Fruit fly (Drosophila melanogaster): ENCODE data around the gene aop.

The aop gene

DNA sequence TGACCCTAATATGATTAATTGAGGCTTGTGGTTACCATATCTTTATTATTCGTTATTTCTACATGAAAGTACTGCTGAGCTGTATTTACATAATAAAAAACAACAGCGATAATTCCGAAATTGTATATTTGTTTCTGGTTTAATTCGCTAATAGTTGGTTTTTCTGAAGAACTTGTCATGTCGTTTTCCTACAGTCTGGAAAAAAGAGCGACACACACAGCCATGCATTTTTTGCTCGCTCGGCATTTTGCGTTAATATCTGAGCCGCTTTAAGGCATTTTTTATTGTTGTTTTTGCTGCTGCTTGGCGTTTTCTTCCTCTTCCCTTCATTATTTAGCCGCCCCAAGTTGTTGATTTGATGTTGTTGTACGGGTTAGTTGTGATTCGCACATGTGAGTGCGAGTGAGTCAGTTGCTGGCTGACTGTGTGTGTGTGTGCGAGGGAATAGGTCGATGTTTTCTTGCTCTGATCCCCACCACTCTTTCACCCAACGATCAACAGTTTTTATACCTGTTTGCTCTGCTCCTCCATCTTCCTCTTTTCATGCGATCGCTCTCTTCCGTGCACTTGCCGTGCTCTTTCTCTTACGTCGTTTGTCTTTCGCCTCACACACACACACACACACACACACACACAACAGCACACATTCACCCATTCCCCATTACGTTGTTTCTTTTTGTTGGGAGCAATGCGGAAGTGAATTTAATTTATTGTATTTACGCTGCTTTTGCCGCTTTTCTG lies 3.3 kb downstream of the aop start:
- TF ChIP-seq CG17801 (GFP tag; optimal IDR thresholded peaks at IDR 0.05; ENCODE audit: partially characterized antibody), result peak; percentile 36

DNA sequence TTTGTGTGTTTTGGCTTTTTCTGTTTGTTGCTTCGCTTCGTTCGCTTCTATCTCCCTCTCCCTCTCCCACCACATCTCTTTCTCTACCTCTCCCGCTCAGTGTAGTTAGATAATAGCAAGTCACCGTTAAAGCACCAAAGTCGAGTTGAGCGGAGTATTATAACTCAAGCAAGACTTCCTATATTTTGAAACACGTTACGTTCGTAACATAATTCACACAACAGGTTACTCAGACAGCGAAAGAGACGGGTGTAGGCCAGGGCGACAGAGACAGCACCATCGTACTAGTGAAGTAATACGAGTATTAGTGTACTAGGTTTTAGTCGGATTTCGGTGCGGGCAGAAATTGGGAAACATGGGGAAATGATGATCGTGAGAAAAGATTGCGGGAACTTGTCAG lies 5.0 kb downstream of the aop start:
- no peak for TF ChIP-seq CG17801 (GFP tag; optimal IDR thresholded peaks at IDR 0.05; ENCODE audit: partially characterized antibody)

DNA sequence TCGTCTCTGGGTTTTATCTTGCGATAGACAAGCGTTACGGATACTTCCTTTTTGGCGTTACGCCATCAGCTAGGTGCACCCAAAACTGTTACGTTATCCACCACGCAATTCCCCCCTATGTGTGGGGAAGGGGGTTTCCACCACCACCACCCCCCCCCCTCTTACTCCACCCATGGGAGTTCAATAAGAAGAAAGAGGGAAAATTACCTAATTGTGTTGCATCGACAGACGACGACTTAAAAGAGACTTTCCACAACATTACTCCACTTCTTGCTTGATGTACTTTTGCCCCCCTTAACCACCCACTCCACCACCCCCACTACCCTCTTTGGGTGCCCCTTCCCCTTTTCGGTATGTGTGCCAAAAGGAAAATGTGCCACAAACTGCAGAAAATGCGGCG lies 5.4 kb downstream of the aop start:
- TF ChIP-seq CG17801 (GFP tag; optimal IDR thresholded peaks at IDR 0.05; ENCODE audit: partially characterized antibody), result no peak

DNA sequence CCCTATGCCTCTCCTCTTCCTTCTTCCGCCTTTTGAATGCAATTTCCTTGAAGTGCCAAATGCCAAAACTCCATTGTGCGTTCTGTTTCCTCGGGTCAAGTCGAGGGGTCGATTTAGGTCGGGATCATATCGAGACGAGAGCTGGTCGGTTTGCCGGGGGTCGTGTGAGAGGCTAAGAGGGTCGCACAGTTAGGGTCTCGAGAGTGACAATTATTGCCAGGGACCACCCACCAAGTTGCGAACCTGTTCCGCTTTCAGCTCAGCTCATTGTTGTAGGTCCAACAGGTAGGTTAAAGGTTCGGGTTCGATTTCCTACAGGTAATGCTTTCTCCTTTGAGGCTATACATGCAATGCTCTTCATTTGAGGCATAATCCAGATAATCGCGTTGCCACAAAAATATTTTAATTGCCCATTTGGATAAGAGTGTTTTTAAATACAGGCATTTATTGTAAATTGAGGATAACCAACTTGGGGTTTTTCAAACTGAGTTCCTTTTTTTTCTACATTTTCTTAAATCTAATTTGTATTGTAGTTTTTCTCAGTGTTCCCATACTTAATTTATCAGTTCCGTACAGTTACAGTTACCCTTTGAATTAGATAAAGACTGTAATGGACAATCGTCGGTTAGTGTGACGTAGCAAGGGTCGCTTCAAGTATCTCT lies 6.0 kb downstream of the aop start:
- TF ChIP-seq CG17801 (GFP tag; optimal IDR thresholded peaks at IDR 0.05; ENCODE audit: partially characterized antibody), result no peak

DNA sequence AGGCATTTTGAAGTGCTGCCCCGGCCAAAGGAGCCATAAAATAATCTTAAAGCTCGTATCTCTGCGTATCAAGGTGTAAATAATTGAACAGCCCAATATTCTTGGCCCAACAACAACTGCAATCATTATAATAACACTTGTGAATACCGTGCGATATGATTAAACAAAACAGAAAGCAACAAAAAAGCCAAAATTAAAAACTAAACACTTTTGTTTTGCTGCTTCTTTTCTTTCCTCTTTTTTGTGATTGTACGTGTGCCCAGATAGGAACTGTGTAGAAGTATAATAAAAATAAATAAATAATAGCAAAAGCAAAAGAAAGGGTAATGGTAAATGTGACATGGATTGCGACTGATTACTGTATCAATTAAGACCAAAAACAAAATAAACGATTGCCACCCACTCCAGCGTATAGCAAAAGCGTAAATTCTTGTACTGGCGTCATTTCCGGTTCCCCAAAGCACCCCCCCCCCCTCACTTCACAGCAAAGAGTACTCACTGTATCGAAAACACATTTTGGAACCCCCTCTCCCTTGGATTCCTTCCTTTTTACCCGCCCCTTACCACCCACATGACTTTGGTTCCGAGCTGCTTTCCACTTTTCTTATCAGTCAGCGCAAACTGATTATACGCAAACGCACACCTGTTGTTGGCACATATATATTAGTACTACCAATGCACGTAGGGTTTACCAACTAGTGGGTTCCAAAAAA lies 7.0 kb downstream of the aop start:
- peak; percentile 56 for TF ChIP-seq CG17801 (GFP tag; optimal IDR thresholded peaks at IDR 0.05; ENCODE audit: partially characterized antibody)

DNA sequence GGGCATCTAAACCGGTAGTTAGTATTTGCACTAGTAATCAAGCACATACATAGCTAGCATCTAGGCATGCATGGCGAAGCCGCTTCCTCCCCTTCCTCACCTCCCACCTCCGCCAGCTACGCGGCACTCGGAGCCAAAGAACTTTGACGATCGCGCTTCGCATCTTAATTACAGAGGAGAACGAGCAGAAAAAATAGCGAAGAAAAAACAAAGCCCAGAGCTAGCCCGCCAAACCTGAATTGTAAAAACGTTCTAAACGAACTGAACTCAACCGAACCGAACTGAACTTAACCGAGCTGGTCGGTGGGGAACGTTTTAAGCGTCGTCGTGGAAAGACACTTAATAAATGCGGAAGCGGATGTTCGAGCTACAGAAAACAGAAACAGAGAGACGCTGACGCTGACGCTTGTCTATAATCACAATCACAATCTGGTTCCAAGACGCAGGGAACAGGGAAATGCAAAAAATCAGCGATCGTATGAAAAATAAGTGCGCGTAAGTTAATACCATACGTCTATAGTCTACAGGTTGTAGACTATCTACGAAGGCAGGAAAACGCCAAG lies 9.6 kb downstream of the aop start:
- TF ChIP-seq CG17801 (GFP tag; optimal IDR thresholded peaks at IDR 0.05; ENCODE audit: partially characterized antibody), result no peak

DNA sequence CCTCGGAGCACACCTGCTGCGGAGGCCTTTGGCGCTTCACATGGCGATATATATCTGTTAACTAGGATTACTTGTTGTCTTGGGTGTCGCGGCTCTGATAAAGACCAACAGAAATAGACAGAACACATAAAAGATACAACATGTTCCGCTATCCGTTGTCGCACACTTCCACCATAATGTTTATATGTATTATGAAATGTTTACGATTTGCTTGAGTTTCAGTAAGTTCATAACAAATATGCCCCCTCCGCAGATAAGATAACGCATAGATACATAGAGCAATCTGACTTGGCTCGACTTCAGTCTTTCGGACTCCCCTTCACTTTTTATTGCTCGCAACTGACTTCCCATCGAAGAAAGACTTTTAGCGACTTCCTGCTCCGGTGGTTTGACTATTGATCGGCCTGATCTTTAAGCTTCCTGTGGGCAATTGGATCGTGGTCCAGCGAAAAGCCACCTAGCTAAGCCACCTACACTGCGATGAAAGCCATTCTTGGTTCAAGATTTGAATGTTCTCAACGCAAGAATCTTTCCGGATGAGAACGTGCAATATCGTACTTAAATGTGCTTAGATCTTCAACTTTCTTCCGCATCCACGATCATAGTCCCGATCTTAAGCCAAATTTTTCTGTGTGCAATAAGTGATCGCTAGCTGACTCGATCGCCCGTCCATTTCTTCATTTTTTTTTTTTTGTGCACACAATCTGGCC lies 10.2 kb downstream of the aop start:
- no peak for TF ChIP-seq CG17801 (GFP tag; optimal IDR thresholded peaks at IDR 0.05; ENCODE audit: partially characterized antibody)

DNA sequence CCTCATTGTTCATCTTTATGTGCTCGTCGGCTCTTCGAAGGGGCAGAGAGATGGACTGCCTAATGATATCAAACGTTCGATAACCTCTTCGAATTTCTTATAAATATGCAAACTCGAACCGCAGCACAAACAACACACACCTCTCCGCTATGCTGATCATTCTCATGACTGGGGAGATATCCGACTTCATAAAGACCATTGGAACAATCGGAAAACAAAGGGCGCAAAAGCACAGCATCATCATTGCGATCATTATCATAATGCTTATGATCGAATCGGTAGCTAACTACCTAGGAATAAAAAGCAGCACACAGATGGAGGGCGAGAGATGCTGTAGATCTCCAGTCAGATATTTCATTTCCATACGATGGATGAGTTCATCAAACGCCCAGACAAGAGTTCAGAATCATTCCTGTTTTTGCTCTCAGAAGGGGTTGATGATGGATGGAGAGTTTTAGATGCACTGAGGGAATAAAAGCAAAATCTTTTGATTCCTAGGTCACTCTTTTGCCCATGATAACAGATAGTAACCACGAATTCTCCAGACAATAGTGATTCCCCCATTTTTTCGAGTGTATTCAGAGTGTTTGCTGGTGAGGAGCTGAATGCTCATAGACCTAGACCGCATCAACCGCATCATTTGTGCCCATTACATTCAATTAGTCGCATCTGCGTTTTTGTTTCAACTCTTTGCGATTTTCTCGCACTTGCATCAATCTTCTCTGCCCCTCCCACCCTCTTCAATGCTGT lies 11.4 kb downstream of the aop start:
- TF ChIP-seq CG17801 (GFP tag; optimal IDR thresholded peaks at IDR 0.05; ENCODE audit: partially characterized antibody), result no peak

DNA sequence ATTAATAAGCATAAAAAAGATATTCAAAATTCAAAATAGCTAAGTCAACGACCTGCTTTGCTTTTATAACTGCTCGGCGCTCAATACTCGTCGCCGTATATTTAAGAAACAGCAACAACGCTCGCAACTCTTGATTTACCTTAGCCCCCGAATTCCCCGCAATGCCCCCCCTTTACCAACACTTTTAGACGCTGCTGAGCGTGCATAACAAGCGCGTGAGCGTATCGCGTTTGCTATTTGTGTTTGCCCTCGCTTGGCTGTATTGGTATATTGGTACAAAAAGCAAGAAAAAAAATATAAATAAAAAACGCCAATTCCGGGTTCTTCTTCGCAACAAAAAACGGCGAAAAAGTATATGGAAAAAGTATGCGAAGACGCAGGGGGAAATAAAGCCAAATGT lies 12.7 kb downstream of the aop start:
- TF ChIP-seq CG17801 (GFP tag; optimal IDR thresholded peaks at IDR 0.05; ENCODE audit: partially characterized antibody), result peak; percentile 92

DNA sequence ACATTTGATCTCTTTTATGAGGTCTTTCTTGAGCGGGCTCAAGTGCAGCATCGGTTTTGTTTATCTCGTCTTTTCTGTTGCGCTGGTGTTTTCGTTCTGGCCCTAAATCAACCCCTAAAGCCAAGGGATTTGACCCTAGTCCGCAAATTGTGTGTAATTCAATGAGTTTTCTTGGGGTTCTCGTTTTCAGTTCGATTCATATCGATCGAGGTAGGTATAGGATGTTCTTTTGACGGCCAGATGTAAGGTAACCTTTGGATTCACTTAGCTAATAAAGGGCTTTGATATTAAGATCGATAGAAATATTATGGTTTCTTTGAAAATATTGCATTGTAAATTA lies 13.3 kb downstream of the aop start:
- TF ChIP-seq CG17801 (GFP tag; optimal IDR thresholded peaks at IDR 0.05; ENCODE audit: partially characterized antibody), result no peak

DNA sequence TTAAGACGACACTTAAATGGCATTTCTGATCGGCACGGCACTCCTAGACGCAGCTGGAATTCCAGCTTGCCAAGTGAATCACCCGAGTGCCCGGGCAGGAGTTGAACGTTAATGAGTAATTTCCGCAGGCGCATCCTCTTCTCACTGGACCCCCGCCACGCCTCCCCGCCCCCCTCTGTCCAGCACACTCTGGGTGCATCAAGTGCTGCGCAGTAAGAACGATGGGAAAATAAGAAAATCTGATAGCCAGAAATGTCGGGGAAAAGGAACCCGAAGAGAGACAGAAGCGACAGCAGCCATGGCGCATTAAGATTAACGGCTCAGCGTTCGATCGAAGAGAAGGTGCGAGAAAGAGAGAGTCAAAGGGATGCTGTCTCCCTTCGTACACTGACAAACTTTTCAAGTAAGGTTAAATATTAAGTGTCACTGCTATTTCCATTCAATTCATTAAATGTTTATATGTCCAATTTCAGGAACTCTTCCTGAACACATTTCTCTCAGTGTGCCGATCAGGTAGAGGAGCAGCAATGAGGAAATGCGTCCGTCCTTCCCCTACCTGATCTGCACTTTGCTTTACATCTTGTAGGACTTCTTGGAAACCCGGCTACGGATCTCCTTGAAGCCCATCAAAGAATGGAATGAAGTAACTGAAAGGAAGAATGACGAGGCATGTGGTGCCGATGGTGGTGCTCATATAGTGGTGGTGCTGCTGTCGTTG lies 13.9 kb downstream of the aop start:
- TF ChIP-seq CG17801 (GFP tag; optimal IDR thresholded peaks at IDR 0.05; ENCODE audit: partially characterized antibody), result no peak

DNA sequence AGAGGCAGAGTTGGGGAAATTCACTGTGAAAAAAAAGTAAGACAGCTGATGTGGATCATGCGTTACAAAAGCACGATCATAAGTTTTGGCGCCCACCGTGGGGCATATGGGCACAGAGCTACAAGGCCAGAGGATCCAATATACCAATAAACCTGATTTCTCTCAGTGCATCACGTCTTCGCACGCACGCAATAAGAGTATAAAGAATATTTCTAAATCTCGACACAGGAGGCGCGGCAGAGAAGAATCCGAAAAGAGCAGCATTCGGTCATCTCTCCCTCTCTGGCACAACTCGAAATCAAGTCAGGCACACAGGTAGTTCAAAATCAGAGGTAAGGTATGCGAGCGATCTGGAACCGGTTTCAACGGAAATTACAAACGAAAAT lies 15.0 kb downstream of the aop start:
- no peak for TF ChIP-seq CG17801 (GFP tag; optimal IDR thresholded peaks at IDR 0.05; ENCODE audit: partially characterized antibody)

DNA sequence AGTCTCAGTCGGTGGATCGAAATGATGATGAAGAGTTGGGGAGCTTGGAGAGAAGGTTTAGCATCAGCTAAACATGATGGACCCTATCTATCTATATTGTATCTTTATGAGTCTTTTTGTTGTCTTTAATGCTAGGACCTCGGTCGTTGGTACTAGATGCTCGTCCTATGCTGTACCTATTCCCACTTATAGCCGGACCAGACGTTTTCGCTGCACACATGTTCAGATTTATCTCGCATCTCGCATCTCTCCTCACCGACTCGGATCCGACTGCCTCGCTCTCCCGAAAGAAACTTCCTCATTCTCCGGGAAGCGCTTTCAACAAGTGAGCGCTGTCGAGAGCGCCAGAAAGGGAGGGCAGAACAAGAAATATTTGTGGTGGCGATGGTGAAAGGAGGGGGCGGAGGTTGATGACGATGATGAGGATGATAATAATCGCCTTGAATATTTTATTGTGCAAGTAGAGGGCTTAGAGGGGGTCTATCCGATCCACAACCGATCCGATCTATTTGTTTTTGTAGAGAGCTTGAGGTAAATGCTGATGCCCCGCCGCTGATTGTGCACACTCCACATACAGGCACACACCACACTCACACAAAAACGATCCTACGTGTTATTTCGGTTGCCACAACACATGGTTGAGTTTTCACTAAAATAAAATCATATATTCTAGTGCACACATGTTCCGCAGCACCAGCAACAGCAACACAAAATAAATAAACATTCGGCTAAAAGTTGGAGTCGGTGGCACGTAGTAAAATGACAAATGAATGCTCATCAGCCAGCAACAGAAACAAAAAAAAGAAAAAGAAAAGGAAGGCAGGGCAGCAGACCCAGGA lies 15.6 kb downstream of the aop start:
- no peak for TF ChIP-seq CG17801 (GFP tag; optimal IDR thresholded peaks at IDR 0.05; ENCODE audit: partially characterized antibody)
